Worm (Caenorhabditis elegans): ENCODE measurements around the gene lgc-53.

The lgc-53 gene

ce11 chrX:16695184-16695583 lies 16.3 kb upstream of the lgc-53 start (continued):
- TF ChIP-seq nhr-80 (tag; optimal IDR thresholded peaks at IDR 0.05) (peak; percentile 36), efl-1 (GFP tag; optimal IDR thresholded peaks at IDR 0.05) (no peak), ZK185.1 (tag; optimal IDR thresholded peaks at IDR 0.05; ENCODE audit: poor library complexity, severe bottlenecking) (no peak), tbx-9 (tag; optimal IDR thresholded peaks at IDR 0.05; ENCODE audit: borderline replicate concordance) (no peak), lsl-1 (GFP tag; optimal IDR thresholded peaks at IDR 0.05) (no peak), mxl-1 (tag; optimal IDR thresholded peaks at IDR 0.05) (no peak), F39B2.1 (GFP tag; IDR thresholded peaks at IDR 0.05) (no peak), B0336.3 (GFP tag; IDR thresholded peaks at IDR 0.05) (no peak), rec-8 (tag; optimal IDR thresholded peaks at IDR 0.05) (no peak), mes-4 (tag; optimal IDR thresholded peaks at IDR 0.05) (no peak), dox-1 (GFP tag; IDR thresholded peaks at IDR 0.05) (peak; percentile 30; the same call in 1 of the 2 replicates), chd-7 (tag; optimal IDR thresholded peaks at IDR 0.05) (no peak), hsf-1 (GFP tag; IDR thresholded peaks at IDR 0.05) (no peak), Y56A3A.18 (GFP tag; IDR thresholded peaks at IDR 0.05) (0 out of 2 replicates have a peak, but pooled peaks have one; percentile 44), K11D2.4 (GFP tag; IDR thresholded peaks at IDR 0.05) (no peak), Y79H2A.3 (GFP tag; conservative IDR thresholded peaks at IDR 0.05) (no peak), madf-8 (GFP tag; conservative IDR thresholded peaks at IDR 0.05) (no peak)

ce11 chrX:16696822-16697221 lies 14.7 kb upstream of the lgc-53 start:
- peak; percentile 89 for TF ChIP-seq zfh-2 (GFP tag; conservative IDR thresholded peaks at IDR 0.05)
- TF ChIP-seq sea-2 (GFP tag; IDR thresholded peaks at IDR 0.05), result 0 out of 2 replicates have a peak, but pooled peaks have one; percentile 28
- no peak for TF ChIP-seq F52B5.7 (tag; optimal IDR thresholded peaks at IDR 0.05)
- no peak for TF ChIP-seq unc-130 (GFP tag; optimal IDR thresholded peaks at IDR 0.05)
- TF ChIP-seq nfya-2 (GFP tag; IDR thresholded peaks at IDR 0.05), result no peak
- TF ChIP-seq snpc-4 (GFP tag; optimal IDR thresholded peaks at IDR 0.05), result no peak
- peak in 2 of 4 experiments; percentile 33 to 69 for TF ChIP-seq snpc-4 (tag; optimal IDR thresholded peaks at IDR 0.05)
- 0 out of 2 replicates have a peak, but pooled peaks have one; percentile 5 for TF ChIP-seq dox-1 (GFP tag; IDR thresholded peaks at IDR 0.05)
- peak; percentile 78; the same call in 1 of the 2 replicates for TF ChIP-seq egrh-3 (GFP tag; IDR thresholded peaks at IDR 0.05)

ce11 chrX:16698074-16698473 lies 13.4 kb upstream of the lgc-53 start:
- TF ChIP-seq ceh-100 (GFP tag; IDR thresholded peaks at IDR 0.05) (no peak), F10E7.11 (tag; optimal IDR thresholded peaks at IDR 0.05) (no peak), lin-35 (GFP tag; optimal IDR thresholded peaks at IDR 0.05) (no peak), ccch-3 (GFP tag; optimal IDR thresholded peaks at IDR 0.05) (no peak), bed-2 (GFP tag; IDR thresholded peaks at IDR 0.05) (no peak), rcor-1 (GFP tag; IDR thresholded peaks at IDR 0.05) (no peak), rpc-1 (optimal IDR thresholded peaks at IDR 0.05) (peak; percentile 8), rpc-1 (tag; optimal IDR thresholded peaks at IDR 0.05) (peak; percentile 38), ama-1 (optimal IDR thresholded peaks at IDR 0.05) (no peak), ama-1 (GFP tag; optimal IDR thresholded peaks at IDR 0.05) (no peak)

DNA sequence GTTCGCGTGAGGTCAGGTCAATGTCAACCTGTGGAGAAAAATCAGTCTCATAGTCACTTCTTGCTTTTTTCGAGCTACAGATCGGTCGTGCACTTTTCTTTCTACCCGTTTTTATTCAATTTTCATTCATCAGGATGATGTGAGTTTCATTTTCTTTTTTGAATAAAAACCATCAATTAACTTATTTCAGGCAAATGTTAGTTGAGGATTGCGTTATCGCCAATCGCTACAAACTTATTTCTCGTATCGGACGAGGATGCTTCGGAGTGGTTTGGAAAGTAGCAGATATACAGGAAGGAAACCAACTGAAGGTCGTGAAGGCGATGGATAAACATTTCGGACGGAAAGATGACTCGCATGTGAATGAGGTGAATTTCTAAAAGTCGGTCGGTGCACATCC lies 9.2 kb upstream of the lgc-53 start, which contains the start of gene F22H10.1:
Gene F22H10.1, plus strand, starts transcription at position 211 of the 400 bp plus-strand sequence.
- TF ChIP-seq hsf-1 (GFP tag; IDR thresholded peaks at IDR 0.05), result no peak
- TF ChIP-seq zim-3 (tag; optimal IDR thresholded peaks at IDR 0.05), result no peak
- no peak for TF ChIP-seq nhr-80 (tag; optimal IDR thresholded peaks at IDR 0.05)
- no peak for TF ChIP-seq F55B11.4 (tag; optimal IDR thresholded peaks at IDR 0.05; ENCODE audit: borderline replicate concordance, insufficient read depth)

All from whole organism, young adult.